Fruit fly (Drosophila melanogaster) whole organism, embryonic: ENCODE measurements around the gene mop.

Source experiments
- Antp ChIP-seq: fragments of 200-800 bp; sonication (Bioruptor generic); optimal IDR thresholded peaks from 3 replicates; lab custom pipeline; 2016; ENCODE audit warnings: missing biosample characterization, missing genetic modification characterization
- Atf6 ChIP-seq: fragments of 200-800 bp; sonication (Bioruptor generic); IDR thresholded peaks from 2 replicates; pipeline ENCODE4 v1.3.6; 2022; ENCODE audit warnings: missing biosample characterization, missing genetic modification characterization
- B-H2 ChIP-seq: fragments of 200-800 bp; sonication (Bioruptor generic); optimal IDR thresholded peaks from 2 replicates; lab custom pipeline; 2018; ENCODE audit warnings: missing biosample characterization, mild to moderate bottlenecking, missing genetic modification characterization
- CG10321 ChIP-seq: fragments of 200-800 bp; sonication (Bioruptor generic); IDR thresholded peaks from 2 replicates; pipeline ENCODE4 v1.3.6; 2022; ENCODE audit warnings: missing biosample characterization, missing genetic modification characterization
- CG1233 ChIP-seq: fragments of 200-800 bp; sonication (Bioruptor generic); optimal IDR thresholded peaks from 4 replicates; lab custom pipeline; 2018; ENCODE audit warnings: missing biosample characterization, mild to moderate bottlenecking, missing genetic modification characterization
- CG13296 ChIP-seq: fragments of 200-800 bp; sonication (Bioruptor generic); optimal IDR thresholded peaks from 3 replicates; lab custom pipeline; 2018; ENCODE audit warnings: missing biosample characterization, mild to moderate bottlenecking, missing genetic modification characterization
- CG14014 ChIP-seq: fragments of 200-800 bp; sonication (Bioruptor generic); IDR thresholded peaks from 2 replicates; pipeline ENCODE4 v1.3.6; 2022; ENCODE audit warnings: missing biosample characterization, missing genetic modification characterization
- CG15073 ChIP-seq: fragments of 200-800 bp; sonication (Bioruptor generic); optimal IDR thresholded peaks from 2 replicates; lab custom pipeline; 2016; ENCODE audit warnings: missing biosample characterization, missing genetic modification characterization
- CG15479 ChIP-seq: fragments of 200-800 bp; sonication (Bioruptor generic); optimal IDR thresholded peaks from 3 replicates; lab custom pipeline; 2019; ENCODE audit warnings: missing biosample characterization, mild to moderate bottlenecking, missing genetic modification characterization, moderate library complexity
- CG1647 ChIP-seq: fragments of 200-800 bp; sonication (Bioruptor generic); optimal IDR thresholded peaks from 3 replicates; lab custom pipeline; 2016; ENCODE audit warnings: missing biosample characterization, missing genetic modification characterization
- CG17359 ChIP-seq: fragments of 200-800 bp; sonication (Bioruptor generic); optimal IDR thresholded peaks from 3 replicates; lab custom pipeline; 2018; ENCODE audit warnings: missing biosample characterization, mild to moderate bottlenecking, missing genetic modification characterization, moderate library complexity
- CG17829 ChIP-seq: fragments of 200-800 bp; optimal IDR thresholded peaks from 2 replicates; lab custom pipeline; 2019; ENCODE audit warnings: missing biosample characterization, mild to moderate bottlenecking, missing genetic modification characterization, moderate library complexity
- CG31224 ChIP-seq: fragments of 200-800 bp; sonication (Bioruptor generic); IDR thresholded peaks from 2 replicates; pipeline ENCODE4 v1.3.6; 2022; ENCODE audit warnings: missing biosample characterization, missing genetic modification characterization
- CG34422 ChIP-seq: fragments of 200-800 bp; sonication (Bioruptor generic); IDR thresholded peaks from 3 replicates; pipeline ENCODE4 v1.3.6; 2022; ENCODE audit warnings: missing biosample characterization, missing genetic modification characterization
- CG3726 ChIP-seq: fragments of 200-800 bp; sonication (Bioruptor generic); IDR thresholded peaks from 3 replicates; pipeline ENCODE4, ENCODE4 v1.3.6; 2022; ENCODE audit warnings: missing biosample characterization, missing genetic modification characterization
- CG6765 ChIP-seq: fragments of 200-800 bp; sonication (Bioruptor generic); optimal IDR thresholded peaks from 3 replicates; lab custom pipeline; 2017; ENCODE audit warnings: missing biosample characterization, mild to moderate bottlenecking, missing genetic modification characterization
- CG6791 ChIP-seq: fragments of 200-800 bp; sonication (Bioruptor generic); IDR thresholded peaks from 3 replicates; pipeline ENCODE4 v1.3.6; 2022; ENCODE audit warnings: missing biosample characterization, missing genetic modification characterization; ENCODE audit not compliant: partially characterized antibody
- CG8944 ChIP-seq: fragments of 200-800 bp; sonication (Bioruptor generic); optimal IDR thresholded peaks from 3 replicates; lab custom pipeline; 2016; ENCODE audit warnings: missing biosample characterization, missing genetic modification characterization
- CG9437 ChIP-seq: fragments of 200-800 bp; sonication (Bioruptor generic); optimal IDR thresholded peaks from 2 replicates; lab custom pipeline; 2018; ENCODE audit warnings: missing biosample characterization, mild to moderate bottlenecking, missing genetic modification characterization
- CG9797 ChIP-seq: fragments of 200-800 bp; sonication (Bioruptor generic); optimal IDR thresholded peaks from 3 replicates; lab custom pipeline; 2018; ENCODE audit warnings: missing biosample characterization, mild to moderate bottlenecking, missing genetic modification characterization
- CHES-1-like ChIP-seq: fragments of 200-800 bp; sonication (Bioruptor generic); optimal IDR thresholded peaks from 2 replicates; lab custom pipeline; 2016; ENCODE audit warnings: missing biosample characterization, missing genetic modification characterization
- D19B ChIP-seq: fragments of 200-800 bp; sonication (Bioruptor generic); optimal IDR thresholded peaks from 2 replicates; lab custom pipeline; 2017; ENCODE audit warnings: missing biosample characterization, mild to moderate bottlenecking, missing genetic modification characterization
- Dbx ChIP-seq: fragments of 200-800 bp; sonication (Bioruptor generic); IDR thresholded peaks from 3 replicates; pipeline ENCODE4 v1.3.6; 2022; ENCODE audit warnings: missing biosample characterization, missing genetic modification characterization
- Dek ChIP-seq: fragments of 200-800 bp; sonication (Bioruptor generic); optimal IDR thresholded peaks from 3 replicates; lab custom pipeline; 2019; ENCODE audit warnings: missing biosample characterization, mild to moderate bottlenecking, missing genetic modification characterization, moderate library complexity
- Doc2 ChIP-seq: fragments of 200-800 bp; sonication (Bioruptor generic); IDR thresholded peaks from 2 replicates; pipeline ENCODE4 v1.3.6; 2022; ENCODE audit warnings: missing biosample characterization, missing genetic modification characterization
- Fer2 ChIP-seq: fragments of 200-800 bp; sonication (Bioruptor generic); optimal IDR thresholded peaks from 2 replicates; lab custom pipeline; 2018; ENCODE audit warnings: missing biosample characterization, mild to moderate bottlenecking, missing genetic modification characterization, moderate library complexity
- HLHmδ ChIP-seq: fragments of 200-800 bp; sonication (Bioruptor generic); optimal IDR thresholded peaks from 2 replicates; lab custom pipeline; 2018; ENCODE audit warnings: missing biosample characterization, mild to moderate bottlenecking, missing genetic modification characterization, moderate library complexity
- Hr3 ChIP-seq: fragments of 200-800 bp; sonication (Bioruptor generic); optimal IDR thresholded peaks from 3 replicates; lab custom pipeline; 2016; ENCODE audit warnings: missing biosample characterization, missing genetic modification characterization
- MESR4 ChIP-seq: fragments of 200-800 bp; sonication (Bioruptor generic); optimal IDR thresholded peaks from 2 replicates; lab custom pipeline; 2018; ENCODE audit warnings: missing biosample characterization, mild to moderate bottlenecking, missing genetic modification characterization, moderate library complexity
- NfI ChIP-seq: fragments of 200-800 bp; sonication (Bioruptor generic); optimal IDR thresholded peaks from 3 replicates; lab custom pipeline; 2018; ENCODE audit warnings: missing biosample characterization, mild to moderate bottlenecking, missing genetic modification characterization, moderate library complexity
- Ptx1 ChIP-seq: fragments of 200-800 bp; sonication (Bioruptor generic); IDR thresholded peaks from 2 replicates; pipeline ENCODE4 v1.3.6; 2022; ENCODE audit warnings: missing biosample characterization, missing genetic modification characterization
- Sox100B ChIP-seq: fragments of 200-800 bp; sonication (Bioruptor generic); optimal IDR thresholded peaks from 3 replicates; lab custom pipeline; 2018; ENCODE audit warnings: missing biosample characterization, mild to moderate bottlenecking, missing genetic modification characterization
- Sry-δ ChIP-seq: fragments of 200-800 bp; sonication (Bioruptor generic); optimal IDR thresholded peaks from 2 replicates; lab custom pipeline; 2016; ENCODE audit warnings: missing biosample characterization, missing genetic modification characterization
- al ChIP-seq: fragments of 200-800 bp; sonication (Bioruptor generic); IDR thresholded peaks from 2 replicates; pipeline ENCODE4 v1.3.6; 2022; ENCODE audit warnings: missing biosample characterization, missing genetic modification characterization
- ase ChIP-seq: fragments of 200-800 bp; sonication (Bioruptor generic); IDR thresholded peaks from 3 replicates; pipeline ENCODE4 v1.3.6; 2022; ENCODE audit warnings: missing biosample characterization, missing genetic modification characterization
- bsh ChIP-seq, 2 experiments: fragments of 200-800 bp; sonication (Bioruptor generic); optimal IDR thresholded peaks; 2 replicates each; lab custom pipeline; 2017 to 2018; ENCODE audit warnings: mild to moderate bottlenecking in 2 of 2, missing biosample characterization in 2 of 2, missing genetic modification characterization in 2 of 2, moderate library complexity in 1 of 2
- corto ChIP-seq: fragments of 200-800 bp; sonication (Bioruptor generic); optimal IDR thresholded peaks from 2 replicates; lab custom pipeline; 2016; ENCODE audit warnings: missing biosample characterization, mild to moderate bottlenecking, missing genetic modification characterization, moderate library complexity
- fd96Cb ChIP-seq: fragments of 200-800 bp; sonication (Bioruptor generic); optimal IDR thresholded peaks from 2 replicates; lab custom pipeline; 2018; ENCODE audit warnings: missing biosample characterization, mild to moderate bottlenecking, missing genetic modification characterization, moderate library complexity
- grn ChIP-seq: fragments of 200-800 bp; sonication (Bioruptor generic); optimal IDR thresholded peaks from 3 replicates; lab custom pipeline; 2017; ENCODE audit warnings: missing biosample characterization, missing genetic modification characterization
- gsb-n ChIP-seq: fragments of 200-800 bp; sonication (Bioruptor generic); optimal IDR thresholded peaks from 3 replicates; lab custom pipeline; 2018; ENCODE audit warnings: missing biosample characterization, mild to moderate bottlenecking, missing genetic modification characterization
- ham ChIP-seq: fragments of 200-800 bp; sonication (Bioruptor generic); IDR thresholded peaks from 2 replicates; pipeline ENCODE4 v1.3.6; 2022; ENCODE audit warnings: missing biosample characterization, missing genetic modification characterization
- inv ChIP-seq: fragments of 200-800 bp; sonication (Bioruptor generic); IDR thresholded peaks from 2 replicates; pipeline ENCODE4 v1.3.6; 2022; ENCODE audit warnings: missing biosample characterization, missing genetic modification characterization; ENCODE audit not compliant: partially characterized antibody
- jing ChIP-seq: fragments of 200-800 bp; sonication (Bioruptor generic); optimal IDR thresholded peaks from 2 replicates; lab custom pipeline; 2018; ENCODE audit warnings: missing biosample characterization, mild to moderate bottlenecking, missing genetic modification characterization
- jumu ChIP-seq: fragments of 200-800 bp; sonication (Bioruptor generic); optimal IDR thresholded peaks from 3 replicates; lab custom pipeline; 2016; ENCODE audit warnings: missing biosample characterization, missing genetic modification characterization
- kay ChIP-seq: fragments of 200-800 bp; sonication (Bioruptor generic); optimal IDR thresholded peaks from 2 replicates; lab custom pipeline; 2016; ENCODE audit warnings: missing biosample characterization, missing genetic modification characterization
- nau ChIP-seq: fragments of 200-800 bp; sonication (Bioruptor generic); optimal IDR thresholded peaks from 3 replicates; lab custom pipeline; 2017; ENCODE audit warnings: missing biosample characterization, mild to moderate bottlenecking, missing genetic modification characterization, missing genetic modification reagents
- psq ChIP-seq: fragments of 200-800 bp; sonication (Bioruptor generic); optimal IDR thresholded peaks from 2 replicates; lab custom pipeline; 2017; ENCODE audit warnings: missing biosample characterization, missing genetic modification characterization
- row ChIP-seq: fragments of 200-800 bp; sonication (Bioruptor generic); IDR thresholded peaks from 3 replicates; pipeline ENCODE4 v1.3.6; 2022; ENCODE audit warnings: missing biosample characterization, missing genetic modification characterization
- tgo ChIP-seq: fragments of 200-800 bp; sonication (Bioruptor generic); IDR thresholded peaks from 3 replicates; pipeline ENCODE4 v1.3.6; 2022; ENCODE audit warnings: missing biosample characterization, missing genetic modification characterization
- ttk ChIP-seq: fragments of 200-800 bp; sonication (Bioruptor generic); IDR thresholded peaks from 2 replicates; pipeline ENCODE4 v2.1.2; 2022; ENCODE audit warnings: missing biosample characterization, missing genetic modification characterization
- zen ChIP-seq: fragments of 200-800 bp; sonication (Bioruptor generic); optimal IDR thresholded peaks from 3 replicates; lab custom pipeline; 2018; ENCODE audit warnings: missing biosample characterization, mild to moderate bottlenecking, missing genetic modification characterization, moderate library complexity

mop gene

DNA sequence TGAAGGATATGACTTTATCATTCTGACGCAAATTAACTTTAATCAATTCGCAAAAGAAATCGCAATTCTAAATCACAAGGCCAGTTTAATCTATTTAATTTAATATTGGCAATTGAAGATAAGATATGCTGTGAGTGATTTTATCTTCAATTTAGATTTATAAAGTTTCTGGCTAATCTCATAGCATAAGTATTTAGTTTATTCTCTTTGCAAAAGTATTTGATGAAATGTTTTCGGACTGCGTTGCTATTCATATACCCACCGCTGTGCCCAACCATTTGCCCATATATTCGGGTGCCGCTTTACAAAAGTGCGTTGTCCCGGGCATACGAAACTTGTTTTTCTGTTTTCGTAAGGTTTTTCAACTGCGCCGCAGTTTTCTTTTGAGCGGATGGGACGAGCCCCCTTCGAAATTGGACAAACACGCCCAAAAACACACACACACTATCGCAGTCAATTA, 9.1 kb upstream of the mop start (continued):
- TF ChIP-seq jing = peak; percentile 92
- peak; percentile 91 for TF ChIP-seq al (GFP tag; lab: Robert Waterston, UW)
- peak; percentile 87 for TF ChIP-seq CG31224 (GFP tag; lab: Robert Waterston, UW)
- peak; percentile 96 for TF ChIP-seq gsb-n (tag; lab: Kevin White, UChicago)
- TF ChIP-seq Dbx (GFP tag; lab: Robert Waterston, UW) = peak; percentile 91
- peak; percentile 95 for TF ChIP-seq zen
- peak; percentile 87 for TF ChIP-seq kay (GFP tag; lab: Kevin White, UChicago)
- peak; percentile 92 for TF ChIP-seq D19B (GFP tag; lab: Kevin White, UChicago)
- TF ChIP-seq grn (GFP tag; lab: Kevin White, UChicago) = peak; percentile 81
- TF ChIP-seq CG14014 = peak; percentile 91
- peak; percentile 81 for TF ChIP-seq CG34422 (GFP tag; lab: Robert Waterston, UW)
- no peak for TF ChIP-seq inv (GFP tag; lab: Robert Waterston, UW)
- TF ChIP-seq CHES-1-like (GFP tag; lab: Kevin White, UChicago) = peak; percentile 91
- peak; percentile 90 for TF ChIP-seq Antp (GFP tag; lab: Kevin White, UChicago)
- TF ChIP-seq CG15479 (GFP tag; lab: Kevin White, UChicago) = no peak
- TF ChIP-seq ttk = peak; percentile 76
- TF ChIP-seq Doc2 (GFP tag; lab: Robert Waterston, UW) = peak; percentile 61; the same call in 1 of the 2 replicates
- TF ChIP-seq jumu (GFP tag; lab: Kevin White, UChicago) = peak; percentile 88
- TF ChIP-seq corto = no peak
- peak; percentile 96 for TF ChIP-seq CG17359 (tag; lab: Kevin White, UChicago)
- TF ChIP-seq CG3726 (GFP tag; lab: Robert Waterston, UW) = peak; percentile 85
- peak; percentile 95 for TF ChIP-seq Hr3
- peak; percentile 66 for TF ChIP-seq CG10321 (GFP tag; lab: Robert Waterston, UW)
- peak; percentile 79 for TF ChIP-seq ase
- TF ChIP-seq CG15073 (GFP tag; lab: Kevin White, UChicago) = peak; percentile 82
- TF ChIP-seq HLHmδ (GFP tag; lab: Kevin White, UChicago) = no peak
- peak; percentile 79 for TF ChIP-seq psq (GFP tag; lab: Kevin White, UChicago)
- TF ChIP-seq Fer2 = peak; percentile 89
- TF ChIP-seq CG8944 (GFP tag; lab: Kevin White, UChicago) = peak; percentile 88
- TF ChIP-seq row (GFP tag; lab: Robert Waterston, UW) = peak; percentile 95
- peak; percentile 98 for TF ChIP-seq fd96Cb (tag; lab: Kevin White, UChicago)
- peak; percentile 93 for TF ChIP-seq Ptx1 (GFP tag; lab: Robert Waterston, UW)
- TF ChIP-seq CG9437 (GFP tag; lab: Kevin White, UChicago) = peak; percentile 96
- peak; percentile 39 for TF ChIP-seq MESR4 (GFP tag; lab: Kevin White, UChicago)
- TF ChIP-seq Atf6 (GFP tag; lab: Robert Waterston, UW) = peak; percentile 95
- no peak for TF ChIP-seq ham (GFP tag; lab: Robert Waterston, UW)
- TF ChIP-seq CG1647 (GFP tag; lab: Kevin White, UChicago) = peak; percentile 91
- TF ChIP-seq nau = peak; percentile 98
- peak; percentile 62 for TF ChIP-seq Sry-δ
- TF ChIP-seq bsh (GFP tag; optimal IDR thresholded peaks at IDR 0.05; lab: Kevin White, UChicago) = peak; percentile 59 to 96
- TF ChIP-seq Sox100B = peak; percentile 99
- peak; percentile 97 for TF ChIP-seq CG1233 (GFP tag; lab: Kevin White, UChicago)
- TF ChIP-seq CG6791 (GFP tag; lab: Robert Waterston, UW) = no peak
- peak; percentile 97 for TF ChIP-seq CG6765 (GFP tag; lab: Kevin White, UChicago)
- peak; percentile 42 for TF ChIP-seq CG9797 (GFP tag; lab: Kevin White, UChicago)
- TF ChIP-seq Dek = peak; percentile 95
- peak; percentile 97 for TF ChIP-seq NfI
- TF ChIP-seq CG17829 (tag; lab: Kevin White, UChicago) = peak; percentile 98
- peak; percentile 91 for TF ChIP-seq tgo (GFP tag; lab: Robert Waterston, UW)
- TF ChIP-seq B-H2 = peak; percentile 89
- peak; percentile 98 for TF ChIP-seq CG13296 (GFP tag; lab: Kevin White, UChicago)
